Fruit fly (Drosophila melanogaster): Measurements from ENCODE around the gene Saf-B.

The Saf-B gene

dm6 chr3R:24850420-24850819 lies 33.2 kb downstream of the Saf-B start, which contains the start of gene CG7006 (continued):
- TF ChIP-seq Trl (optimal IDR thresholded peaks at IDR 0.05), result no peak
- TF ChIP-seq Trl (GFP tag; optimal IDR thresholded peaks at IDR 0.05), result peak; percentile 82
- no peak for TF ChIP-seq CG1024 (GFP tag; IDR thresholded peaks at IDR 0.05)
- no peak for TF ChIP-seq CG8359 (GFP tag; optimal IDR thresholded peaks at IDR 0.05; ENCODE audit: borderline replicate concordance)
- peak; percentile 60; the same call in 2 of the 3 replicates for TF ChIP-seq CG17361 (GFP tag; IDR thresholded peaks at IDR 0.05)
- TF ChIP-seq CG8388 (GFP tag; optimal IDR thresholded peaks at IDR 0.05), result no peak
- TF ChIP-seq nerfin-1 (tag; optimal IDR thresholded peaks at IDR 0.05), result peak; percentile 18
- TF ChIP-seq org-1 (GFP tag; optimal IDR thresholded peaks at IDR 0.05), result no peak
- peak; percentile 48 for TF ChIP-seq Fer2 (tag; optimal IDR thresholded peaks at IDR 0.05)
- peak; percentile 70 to 72 for TF ChIP-seq chif (GFP tag; optimal IDR thresholded peaks at IDR 0.05)
- TF ChIP-seq CG10274 (GFP tag; optimal IDR thresholded peaks at IDR 0.05), result no peak
- no peak for TF ChIP-seq Doc2 (GFP tag; IDR thresholded peaks at IDR 0.05)
- no peak for TF ChIP-seq Fer1 (GFP tag; optimal IDR thresholded peaks at IDR 0.05)
- peak; percentile 62 for TF ChIP-seq CG17829 (tag; optimal IDR thresholded peaks at IDR 0.05)
- TF ChIP-seq CG11456 (GFP tag; IDR thresholded peaks at IDR 0.05), result peak; percentile 85
- TF ChIP-seq Oli (tag; optimal IDR thresholded peaks at IDR 0.05), result no peak
- no peak for TF ChIP-seq CG2678 (tag; optimal IDR thresholded peaks at IDR 0.05)
- TF ChIP-seq rib (GFP tag; IDR thresholded peaks at IDR 0.05), result 0 out of 2 replicates have a peak, but pooled peaks have one; percentile 33
- TF ChIP-seq Aef1 (GFP tag; IDR thresholded peaks at IDR 0.05), result peak; percentile 36; the same call in 1 of the 3 replicates
- peak; percentile 13 for TF ChIP-seq CG15073 (GFP tag; optimal IDR thresholded peaks at IDR 0.05)
- no peak for TF ChIP-seq hth (optimal IDR thresholded peaks at IDR 0.05)
- no peak for TF ChIP-seq usp (GFP tag; optimal IDR thresholded peaks at IDR 0.05)
- TF ChIP-seq wdn (GFP tag; IDR thresholded peaks at IDR 0.05), result peak; percentile 58
- TF ChIP-seq CG8290 (GFP tag; optimal IDR thresholded peaks at IDR 0.05), result peak; percentile 70
- TF ChIP-seq CG8290 (tag; optimal IDR thresholded peaks at IDR 0.05), result no peak
- peak; percentile 60; the same call in 2 of the 3 replicates for TF ChIP-seq CG11560 (tag; IDR thresholded peaks at IDR 0.05)
- TF ChIP-seq Dek (tag; optimal IDR thresholded peaks at IDR 0.05), result no peak
- TF ChIP-seq kah (GFP tag; optimal IDR thresholded peaks at IDR 0.05), result no peak
- peak; percentile 35 for TF ChIP-seq Mes4 (GFP tag; optimal IDR thresholded peaks at IDR 0.05)

dm6 chr3R:24851429-24851828 lies 34.2 kb downstream of the Saf-B start, which contains the start of gene Nct:
Gene Nct, plus strand, starts transcription at chr3R:24851601.
- TF ChIP-seq CG17829 (tag; optimal IDR thresholded peaks at IDR 0.05) (peak; percentile 1), tup (GFP tag; optimal IDR thresholded peaks at IDR 0.05) (no peak), seq (GFP tag; IDR thresholded peaks at IDR 0.05) (no peak), MESR4 (GFP tag; optimal IDR thresholded peaks at IDR 0.05) (peak; percentile 68), z (GFP tag; IDR thresholded peaks at IDR 0.05) (no peak), bbx (GFP tag; IDR thresholded peaks at IDR 0.05; ENCODE audit: partially characterized antibody) (0 out of 2 replicates have a peak, but pooled peaks have one; percentile 11), Dp (GFP tag; optimal IDR thresholded peaks at IDR 0.05) (peak; percentile 60), E2f2 (GFP tag; IDR thresholded peaks at IDR 0.05) (peak; percentile 72), MBD-R2 (GFP tag; IDR thresholded peaks at IDR 0.05) (peak; percentile 71; the same call in 1 of the 2 replicates), CG4617 (GFP tag; optimal IDR thresholded peaks at IDR 0.05; ENCODE audit: borderline replicate concordance) (peak; percentile 51), CG2116 (GFP tag; optimal IDR thresholded peaks at IDR 0.05) (peak; percentile 7), usp (GFP tag; optimal IDR thresholded peaks at IDR 0.05) (no peak), kay (GFP tag; optimal IDR thresholded peaks at IDR 0.05) (peak; percentile 1), CG9797 (GFP tag; optimal IDR thresholded peaks at IDR 0.05) (peak; percentile 72), Sox102F (GFP tag; optimal IDR thresholded peaks at IDR 0.05) (no peak), wdn (GFP tag; IDR thresholded peaks at IDR 0.05) (no peak), pzg (GFP tag; optimal IDR thresholded peaks at IDR 0.05) (peak; percentile 53), Stat92E (GFP tag; optimal IDR thresholded peaks at IDR 0.05) (peak in 1 of 3 experiments; percentile 22), CG1233 (GFP tag; optimal IDR thresholded peaks at IDR 0.05) (no peak), ftz-f1 (GFP tag; optimal IDR thresholded peaks at IDR 0.05) (peak; percentile 0), CG13287 (GFP tag; IDR thresholded peaks at IDR 0.05; ENCODE audit: partially characterized antibody) (peak; percentile 35; the same call in 1 of the 2 replicates), YL-1 (GFP tag; optimal IDR thresholded peaks at IDR 0.05) (peak; percentile 43), Scr (GFP tag; IDR thresholded peaks at IDR 0.05; ENCODE audit: partially characterized antibody) (peak; percentile 25; the same call in 1 of the 2 replicates), Dll (GFP tag; IDR thresholded peaks at IDR 0.05; ENCODE audit: partially characterized antibody) (0 out of 4 replicates have a peak, but pooled peaks have one; percentile 15), trem (tag; optimal IDR thresholded peaks at IDR 0.05) (peak; percentile 18)

Data from whole organism, embryonic.